Worm (Caenorhabditis elegans) whole organism, L4/young adult: ENCODE measurements around the gene sds-22.

Source experiments
- W03F9.2 ChIP-seq: fragments of 150-350 bp; optimal IDR thresholded peaks from 2 replicates; lab custom pipeline; 2014; ENCODE audit warnings: missing biosample characterization, missing genetic modification characterization
- dao-5 ChIP-seq: sonication (generic microtip); optimal IDR thresholded peaks from 2 replicates; lab custom pipeline; 2016; ENCODE audit warnings: missing genotype, missing genetic modification characterization, moderate library complexity, missing compliant biosample characterization
- him-1 ChIP-seq: sonication (generic microtip); optimal IDR thresholded peaks from 2 replicates; lab custom pipeline; 2016; ENCODE audit warnings: missing genotype, missing genetic modification reagents, missing genetic modification characterization, missing compliant biosample characterization

Gene sds-22

DNA sequence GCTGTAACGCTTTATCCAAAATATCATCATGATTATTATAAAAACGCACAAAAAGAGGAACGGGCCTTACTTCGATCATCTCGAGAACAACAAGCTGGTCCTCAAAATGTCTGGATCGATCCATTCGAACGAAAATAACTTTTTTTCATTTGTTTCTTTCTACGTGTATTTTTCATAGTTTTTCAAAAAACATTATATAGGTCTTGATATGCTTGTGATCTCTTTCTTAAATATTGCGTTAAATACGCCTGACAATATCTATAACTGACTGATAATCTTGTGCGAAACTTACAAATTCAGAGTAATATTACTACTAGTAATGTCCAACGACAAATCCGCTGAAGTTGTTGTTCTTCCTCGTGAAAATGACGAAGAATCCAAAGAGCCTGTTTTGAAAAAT is at the start of gene sds-22:
Gene sds-22 (plus strand): TSS at position 301 of the 400 bp plus-strand sequence.
- no peak for TF ChIP-seq W03F9.2 (tag; lab: Kevin White, UChicago)

DNA sequence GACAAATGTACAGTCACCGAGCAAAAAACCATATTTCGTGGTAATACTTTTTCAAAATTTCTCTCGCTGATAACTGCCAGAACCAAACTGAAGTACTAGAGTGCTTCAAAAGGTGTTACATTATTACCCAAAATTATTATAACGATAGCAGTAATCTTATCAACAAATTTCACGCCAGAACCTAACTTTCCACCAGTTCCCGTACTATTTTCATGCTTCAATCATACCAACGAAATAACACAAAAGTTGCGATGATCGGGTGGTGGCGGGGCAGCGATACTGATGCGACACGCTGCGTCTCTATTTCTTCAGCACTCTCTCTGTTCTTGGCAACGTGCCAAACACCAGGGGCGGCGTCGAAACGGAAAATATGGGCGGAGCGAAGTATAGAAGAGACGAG is 49.3 kb upstream of the sds-22 start:
- no peak for TF ChIP-seq dao-5
- TF ChIP-seq W03F9.2 (tag; lab: Kevin White, UChicago): no peak
- no peak for TF ChIP-seq him-1

DNA sequence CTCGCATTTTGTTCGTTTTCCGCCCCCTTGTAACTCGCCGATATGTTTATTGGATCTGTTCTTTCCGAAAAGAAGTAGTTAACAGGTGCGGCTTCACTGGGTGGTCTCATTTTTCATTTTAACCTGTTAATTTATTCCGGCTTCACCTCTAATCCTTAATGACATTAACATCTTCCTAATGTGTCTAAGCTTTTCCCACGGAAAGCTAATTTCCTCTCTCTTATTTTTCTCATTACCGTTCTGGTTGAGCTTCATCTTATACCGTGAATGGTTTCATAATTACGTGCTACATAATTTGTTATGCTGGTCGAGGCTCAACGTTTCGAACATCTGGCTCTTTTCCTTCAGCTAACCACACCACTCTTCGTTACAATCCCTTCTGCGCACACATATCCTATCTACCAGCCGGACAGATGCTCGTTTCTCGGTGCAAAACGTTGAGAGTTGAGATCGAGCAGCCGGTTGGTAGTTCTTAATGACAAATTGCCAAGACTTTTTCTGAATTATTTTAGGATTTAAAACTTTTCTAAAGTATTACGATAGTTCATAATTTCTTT is 48.8 kb upstream of the sds-22 start:
- TF ChIP-seq W03F9.2 (tag; lab: Kevin White, UChicago) (no peak), him-1 (no peak), dao-5 (no peak)

DNA sequence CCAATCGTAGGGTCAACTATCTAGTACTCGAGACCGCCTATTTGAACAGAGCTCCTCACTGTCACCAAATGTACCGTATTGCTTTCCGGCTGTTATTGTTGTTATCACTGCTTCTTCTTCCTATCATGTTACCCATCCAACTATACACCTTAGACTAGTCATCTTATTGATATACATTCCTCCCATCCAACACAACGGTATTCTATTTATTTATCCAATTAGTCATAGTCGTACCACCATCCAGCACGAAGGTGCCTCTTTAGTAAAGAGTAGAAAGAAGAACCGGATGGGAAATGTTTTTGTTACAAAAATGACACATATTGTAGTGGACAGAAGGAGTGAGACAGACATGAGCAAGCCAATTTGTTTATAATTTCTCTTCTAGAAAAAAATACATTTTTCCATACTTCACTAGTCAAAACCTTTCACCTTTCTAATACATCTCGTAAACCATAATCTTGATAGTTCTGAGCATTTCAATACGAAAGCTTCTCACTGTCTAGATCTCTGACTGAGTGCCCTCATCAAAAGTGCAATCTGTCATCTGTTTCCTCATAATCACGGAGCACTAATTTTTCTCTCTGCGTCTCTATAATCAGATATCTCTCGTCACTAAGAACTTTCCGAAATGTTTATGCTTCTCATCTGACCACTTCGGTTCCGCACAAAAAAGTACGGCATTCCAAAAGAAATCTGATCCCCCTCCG is 47.9 kb upstream of the sds-22 start:
- no peak for TF ChIP-seq him-1
- no peak for TF ChIP-seq dao-5
- TF ChIP-seq W03F9.2 (tag; lab: Kevin White, UChicago): no peak

DNA sequence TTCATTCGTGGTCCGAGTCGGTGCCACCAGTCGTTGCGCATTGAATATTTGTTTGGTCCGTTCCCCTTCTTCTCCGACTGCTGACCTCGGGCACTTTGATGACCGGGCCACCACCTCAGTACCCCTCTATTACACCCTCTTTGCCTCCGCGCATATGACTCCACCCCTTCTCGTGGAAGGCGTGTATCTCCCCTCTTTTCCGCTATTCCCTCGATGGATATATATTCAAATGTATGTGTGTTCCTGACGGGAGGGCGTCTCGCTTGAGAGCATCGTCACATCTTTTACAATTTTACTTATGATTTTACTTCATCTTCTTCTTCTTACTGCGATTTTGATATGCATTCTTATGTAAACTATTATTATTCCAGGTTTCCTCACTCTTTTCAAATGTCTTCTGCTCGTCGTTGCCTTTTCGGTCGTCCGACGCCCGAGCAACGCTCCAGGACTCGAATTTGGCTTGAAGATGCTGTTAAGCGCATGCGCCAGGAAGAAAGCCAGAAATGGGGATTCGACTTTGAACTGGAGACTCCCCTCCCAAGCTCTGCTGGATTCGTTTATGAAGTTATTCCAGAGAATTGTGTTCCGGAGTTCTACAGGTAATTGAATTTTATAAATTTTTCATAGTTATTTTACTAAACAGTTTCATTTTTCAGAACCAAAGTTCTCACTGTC is 47.2 kb upstream of the sds-22 start, which contains the start of gene cki-1:
Gene cki-1 (plus strand): TSS at position 372 of the 675 bp plus-strand sequence.
- TF ChIP-seq dao-5: no peak
- TF ChIP-seq W03F9.2 (tag; lab: Kevin White, UChicago): no peak
- no peak for TF ChIP-seq him-1

DNA sequence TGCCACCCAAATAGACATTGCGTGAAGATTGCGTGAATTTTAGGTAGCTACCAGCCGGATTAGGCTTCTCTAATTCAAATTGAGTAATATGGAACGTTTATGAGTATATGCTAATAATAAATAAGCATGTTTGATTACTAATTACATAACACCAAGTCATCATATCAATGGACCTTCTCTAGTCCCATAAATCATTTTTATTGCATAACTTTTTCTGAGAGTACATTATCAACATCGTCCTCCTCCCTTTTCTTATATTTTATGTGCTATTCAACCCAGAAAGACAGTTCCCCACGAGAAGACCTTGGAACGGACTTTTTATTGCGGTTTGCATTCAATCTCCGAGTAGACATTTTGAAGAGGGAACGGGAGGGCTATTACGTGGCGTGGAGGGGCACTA is 45.9 kb upstream of the sds-22 start:
- TF ChIP-seq dao-5 (no peak), him-1 (no peak), W03F9.2 (tag; lab: Kevin White, UChicago) (no peak)

DNA sequence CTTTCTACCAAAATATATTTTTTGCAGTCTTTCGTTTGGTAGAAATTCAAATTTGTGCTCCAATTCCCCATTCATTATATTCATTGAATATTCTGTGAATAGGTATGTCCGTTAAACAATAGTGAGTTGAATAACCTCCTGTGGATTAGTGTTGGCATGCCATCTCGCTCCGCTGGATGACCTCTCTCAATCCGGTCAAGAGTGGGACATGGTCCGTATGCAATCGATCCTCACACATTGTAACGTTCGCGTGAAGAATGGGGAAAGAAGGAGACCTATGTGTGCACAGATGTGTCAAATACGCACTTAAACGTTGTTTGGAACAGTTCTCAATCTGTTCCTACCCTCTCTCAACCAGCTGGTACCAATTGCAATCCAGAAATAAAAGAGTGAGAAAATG is 45.0 kb upstream of the sds-22 start:
- TF ChIP-seq dao-5 (no peak), W03F9.2 (tag; lab: Kevin White, UChicago) (no peak), him-1 (no peak)

DNA sequence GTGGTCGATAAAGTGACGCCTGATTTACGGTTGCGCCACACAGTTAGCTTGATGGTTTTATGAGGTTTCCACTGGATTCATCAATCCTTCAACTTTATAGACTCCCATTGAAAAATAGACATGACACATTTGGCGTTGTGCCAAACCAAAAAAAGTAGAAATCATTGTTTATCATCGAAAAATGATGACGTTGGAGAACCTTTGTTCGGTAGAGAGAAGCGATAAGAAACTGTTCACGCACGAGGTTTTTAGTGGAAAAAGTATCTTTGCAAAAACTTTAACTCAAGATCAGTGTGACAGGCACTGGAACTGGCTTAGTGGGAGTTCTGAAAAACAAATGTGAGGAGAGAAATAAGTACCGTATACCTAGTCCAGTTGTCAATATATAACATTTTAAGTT is 44.6 kb upstream of the sds-22 start:
- TF ChIP-seq him-1 (no peak), dao-5 (no peak), W03F9.2 (tag; lab: Kevin White, UChicago) (no peak)

DNA sequence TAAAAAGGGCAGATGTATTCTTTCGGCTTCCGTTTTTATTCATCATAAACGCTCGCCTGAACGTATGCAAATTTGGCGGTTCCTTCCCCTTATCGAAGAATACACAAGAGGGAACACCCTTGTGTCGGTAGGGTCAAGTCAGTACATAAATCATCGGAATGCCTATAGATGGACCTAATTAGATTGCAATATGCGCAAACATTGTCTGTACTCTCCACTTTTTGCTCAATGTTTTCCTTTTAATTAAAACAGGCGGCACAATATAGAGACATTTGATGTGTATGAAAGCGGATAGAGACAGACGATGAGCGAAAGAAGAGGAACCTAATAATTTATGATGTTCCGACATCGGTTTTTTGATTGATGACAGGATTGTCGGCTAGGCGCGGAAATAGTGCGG is 44.0 kb upstream of the sds-22 start:
- TF ChIP-seq him-1 (no peak), W03F9.2 (tag; lab: Kevin White, UChicago) (no peak), dao-5 (no peak)

DNA sequence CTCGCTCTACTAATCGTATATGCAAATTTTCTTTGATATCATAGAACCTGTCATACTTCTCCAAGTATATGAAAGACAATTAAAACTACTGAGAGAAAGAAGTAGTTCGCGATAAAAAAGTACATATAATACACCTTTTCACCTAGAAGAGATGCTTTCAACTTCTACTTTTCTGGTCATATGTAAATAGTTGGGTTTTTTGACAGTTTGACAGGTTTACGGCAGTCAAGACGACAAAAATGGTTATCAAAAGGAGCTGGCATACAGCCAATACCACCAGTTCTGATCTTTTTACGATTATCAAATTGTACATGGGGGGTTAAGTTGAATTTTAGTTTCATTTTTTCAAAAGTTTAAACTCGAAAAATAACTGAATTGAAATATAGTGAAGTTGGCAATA is 43.3 kb upstream of the sds-22 start:
- no peak for TF ChIP-seq dao-5
- TF ChIP-seq him-1: no peak
- no peak for TF ChIP-seq W03F9.2 (tag; lab: Kevin White, UChicago)

ce11 chrII:7815406-7815805 is 42.8 kb upstream of the sds-22 start:
- TF ChIP-seq dao-5 (no peak), W03F9.2 (tag; lab: Kevin White, UChicago) (no peak), him-1 (no peak)

- TF ChIP-seq him-1 (no peak), W03F9.2 (tag; lab: Kevin White, UChicago) (no peak), dao-5 (no peak)
Observed at ce11 chrII:7816163-7816776, 41.9 kb upstream of the sds-22 start, which contains the start of gene cki-2. Gene cki-2 (plus strand): TSS chrII:7816499.

ce11 chrII:7817580-7817979 is 40.6 kb upstream of the sds-22 start:
- TF ChIP-seq W03F9.2 (tag; lab: Kevin White, UChicago): no peak
- no peak for TF ChIP-seq dao-5

DNA sequence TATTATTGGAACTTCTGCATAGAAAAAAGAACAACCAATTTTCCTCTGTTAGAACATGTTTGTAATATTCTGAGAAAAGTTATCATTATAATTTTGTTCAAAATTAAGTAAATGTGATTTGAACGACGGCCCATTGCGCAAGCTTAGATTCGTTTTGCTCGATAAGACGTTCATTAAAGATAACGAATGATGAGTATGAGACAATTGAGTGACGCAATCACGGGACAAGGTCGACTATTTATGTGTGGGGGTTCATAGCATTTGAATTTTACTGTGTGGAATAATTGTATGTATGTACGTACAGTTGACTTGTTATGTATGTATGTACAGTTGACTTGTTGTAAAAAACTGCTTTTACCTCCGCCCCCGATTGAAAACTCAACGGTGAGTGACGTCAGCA is 38.8 kb upstream of the sds-22 start:
- TF ChIP-seq W03F9.2 (tag; lab: Kevin White, UChicago) (no peak), him-1 (no peak), dao-5 (no peak)

DNA sequence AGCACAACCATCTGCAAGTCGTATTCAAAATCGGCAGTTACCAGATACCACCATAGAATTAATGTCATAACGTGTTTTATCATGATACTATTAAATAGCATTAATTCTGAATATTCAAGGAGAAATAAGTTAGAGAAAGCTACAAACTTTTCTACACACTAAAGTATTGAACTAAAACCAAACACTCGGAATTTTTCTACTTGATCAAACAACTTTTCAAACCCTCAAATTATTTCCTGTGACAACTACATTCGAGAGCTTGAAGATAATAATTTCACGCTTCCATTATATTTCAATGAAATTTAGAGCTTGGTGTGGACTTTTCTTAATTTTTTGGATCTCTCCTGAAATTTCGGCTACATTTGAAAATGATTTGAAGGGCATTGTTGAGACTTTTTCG is 35.7 kb upstream of the sds-22 start, which contains the start of gene irld-47:
Gene irld-47 (minus strand): TSS at position 101 of the 400 bp plus-strand sequence.
- no peak for TF ChIP-seq dao-5
- no peak for TF ChIP-seq W03F9.2 (tag; lab: Kevin White, UChicago)
- TF ChIP-seq him-1: no peak
